Fruit fly (Drosophila melanogaster): Measurements from ENCODE around the gene CG10761.

The CG10761 gene

DNA sequence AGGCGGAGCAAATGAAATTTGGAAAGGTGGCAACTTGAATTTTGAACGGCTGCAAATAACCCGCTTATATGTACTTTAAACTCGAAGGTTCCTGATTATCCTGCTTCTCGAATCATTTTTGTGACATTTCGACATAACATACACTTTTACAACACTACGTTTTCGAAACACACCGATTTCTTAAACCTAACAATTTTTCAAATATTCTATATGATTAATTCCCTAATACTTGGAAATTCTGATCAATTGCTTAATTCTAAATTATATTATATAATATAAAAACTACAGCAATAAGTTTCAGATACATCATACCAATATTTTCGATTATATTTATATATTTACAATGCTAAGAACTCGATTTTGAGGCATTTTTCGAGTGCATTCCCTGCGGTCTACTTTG lies at the start of gene CG10761:
TSS of gene CG10761 (minus strand) at position 101 of the 400 bp plus-strand sequence.
- TF ChIP-seq CG14655 (GFP tag; optimal IDR thresholded peaks at IDR 0.05) (no peak), gl (tag; optimal IDR thresholded peaks at IDR 0.05) (no peak), Pif1B (GFP tag; optimal IDR thresholded peaks at IDR 0.05) (no peak), CG17806 (tag; optimal IDR thresholded peaks at IDR 0.05) (no peak), Snoo (tag; optimal IDR thresholded peaks at IDR 0.05) (no peak), CG32121 (GFP tag; IDR thresholded peaks at IDR 0.05) (no peak), CG4496 (GFP tag; IDR thresholded peaks at IDR 0.05) (no peak), CG12605 (GFP tag; IDR thresholded peaks at IDR 0.05) (no peak), Ets98B (GFP tag; IDR thresholded peaks at IDR 0.05) (no peak), CG9948 (tag; optimal IDR thresholded peaks at IDR 0.05) (no peak), fd96Ca (GFP tag; IDR thresholded peaks at IDR 0.05) (no peak), CG8159 (tag; optimal IDR thresholded peaks at IDR 0.05) (no peak), EcR (GFP tag; optimal IDR thresholded peaks at IDR 0.05) (no peak), D1 (tag; optimal IDR thresholded peaks at IDR 0.05) (no peak), Pif1A (GFP tag; optimal IDR thresholded peaks at IDR 0.05) (no peak), CG8301 (tag; optimal IDR thresholded peaks at IDR 0.05) (no peak), CG15710 (tag; optimal IDR thresholded peaks at IDR 0.05) (no peak), CG13204 (GFP tag; optimal IDR thresholded peaks at IDR 0.05) (no peak)

dm6 chrX:8211731-8212468 lies 49.3 kb upstream of the CG10761 start:
- peak; percentile 56 for TF ChIP-seq Ets98B (GFP tag; IDR thresholded peaks at IDR 0.05)
- peak; percentile 81 for TF ChIP-seq CG14655 (GFP tag; optimal IDR thresholded peaks at IDR 0.05)
- TF ChIP-seq Pif1B (GFP tag; optimal IDR thresholded peaks at IDR 0.05): peak; percentile 49
- TF ChIP-seq CG12605 (GFP tag; IDR thresholded peaks at IDR 0.05): no peak
- peak; percentile 67 for TF ChIP-seq CG4496 (GFP tag; IDR thresholded peaks at IDR 0.05)
- peak; percentile 5 for TF ChIP-seq D1 (tag; optimal IDR thresholded peaks at IDR 0.05)
- TF ChIP-seq CG10348 (GFP tag; IDR thresholded peaks at IDR 0.05): no peak
- no peak for TF ChIP-seq rn (GFP tag; IDR thresholded peaks at IDR 0.05)
- peak; percentile 80 for TF ChIP-seq CG9948 (tag; optimal IDR thresholded peaks at IDR 0.05)
- peak; percentile 77 for TF ChIP-seq CG15710 (tag; optimal IDR thresholded peaks at IDR 0.05)
- TF ChIP-seq CG32121 (GFP tag; IDR thresholded peaks at IDR 0.05): no peak
- no peak for TF ChIP-seq Snoo (tag; optimal IDR thresholded peaks at IDR 0.05)
- peak; percentile 72; the same call in 2 of the 3 replicates for TF ChIP-seq fd96Ca (GFP tag; IDR thresholded peaks at IDR 0.05)
- peak; percentile 62 for TF ChIP-seq CG34367 (tag; optimal IDR thresholded peaks at IDR 0.05)
- peak; percentile 55 for TF ChIP-seq CG13204 (GFP tag; optimal IDR thresholded peaks at IDR 0.05)
- no peak for TF ChIP-seq EcR (GFP tag; optimal IDR thresholded peaks at IDR 0.05)
- TF ChIP-seq gl (tag; optimal IDR thresholded peaks at IDR 0.05): peak; percentile 6
- peak; percentile 71 for TF ChIP-seq CG8301 (tag; optimal IDR thresholded peaks at IDR 0.05)
- TF ChIP-seq CG17806 (tag; optimal IDR thresholded peaks at IDR 0.05): peak; percentile 72
- TF ChIP-seq Pif1A (GFP tag; optimal IDR thresholded peaks at IDR 0.05): peak; percentile 51
- TF ChIP-seq CG8159 (tag; optimal IDR thresholded peaks at IDR 0.05): peak; percentile 80

DNA sequence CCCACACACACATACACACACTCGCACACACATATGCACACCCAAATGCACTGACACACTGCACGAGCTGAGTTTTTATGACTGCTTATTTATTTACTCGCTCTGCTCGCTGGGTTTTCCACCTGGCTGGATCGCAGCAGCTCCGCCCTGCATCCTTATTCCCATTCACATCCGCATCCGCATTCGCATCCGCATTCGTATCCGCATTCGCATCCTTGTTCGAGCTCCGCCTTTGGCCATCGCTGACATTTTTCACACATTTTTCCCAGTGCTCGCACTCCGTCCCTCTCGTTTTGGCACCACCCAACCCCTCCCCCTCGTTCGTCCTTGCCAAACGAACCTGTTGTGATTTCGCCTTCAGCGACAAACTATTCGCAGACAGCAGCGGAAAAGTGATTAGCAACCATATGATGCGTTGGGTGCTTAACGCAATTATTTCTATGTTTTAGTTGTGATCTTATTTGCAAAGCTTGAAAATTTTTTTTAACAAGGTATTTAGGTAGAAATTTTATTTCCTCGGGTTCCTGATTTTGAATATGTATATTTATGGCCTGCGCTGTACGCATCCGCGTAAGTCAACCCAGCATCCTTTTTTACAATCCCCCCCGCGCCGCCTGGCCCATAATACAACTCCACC lies 48.6 kb upstream of the CG10761 start:
- TF ChIP-seq CG17806 (tag; optimal IDR thresholded peaks at IDR 0.05): peak; percentile 83
- peak; percentile 67 for TF ChIP-seq Pif1B (GFP tag; optimal IDR thresholded peaks at IDR 0.05)
- TF ChIP-seq rn (GFP tag; IDR thresholded peaks at IDR 0.05): 0 out of 2 replicates have a peak, but pooled peaks have one; percentile 33
- peak; percentile 65 for TF ChIP-seq gl (tag; optimal IDR thresholded peaks at IDR 0.05)
- TF ChIP-seq CG8159 (tag; optimal IDR thresholded peaks at IDR 0.05): peak; percentile 87
- no peak for TF ChIP-seq EcR (GFP tag; optimal IDR thresholded peaks at IDR 0.05)
- TF ChIP-seq CG14655 (GFP tag; optimal IDR thresholded peaks at IDR 0.05): peak; percentile 75
- peak; percentile 83 for TF ChIP-seq fd96Ca (GFP tag; IDR thresholded peaks at IDR 0.05)
- TF ChIP-seq Snoo (tag; optimal IDR thresholded peaks at IDR 0.05): peak; percentile 61
- TF ChIP-seq CG32121 (GFP tag; IDR thresholded peaks at IDR 0.05): peak; percentile 61
- peak; percentile 65 for TF ChIP-seq CG8301 (tag; optimal IDR thresholded peaks at IDR 0.05)
- peak; percentile 69 for TF ChIP-seq CG13204 (GFP tag; optimal IDR thresholded peaks at IDR 0.05)
- TF ChIP-seq D1 (tag; optimal IDR thresholded peaks at IDR 0.05): no peak
- no peak for TF ChIP-seq CG10348 (GFP tag; IDR thresholded peaks at IDR 0.05)
- peak; percentile 84 for TF ChIP-seq CG4496 (GFP tag; IDR thresholded peaks at IDR 0.05)
- peak; percentile 57 for TF ChIP-seq Pif1A (GFP tag; optimal IDR thresholded peaks at IDR 0.05)
- TF ChIP-seq Ets98B (GFP tag; IDR thresholded peaks at IDR 0.05): peak; percentile 54
- TF ChIP-seq CG9948 (tag; optimal IDR thresholded peaks at IDR 0.05): peak; percentile 80
- TF ChIP-seq CG15710 (tag; optimal IDR thresholded peaks at IDR 0.05): peak; percentile 81
- TF ChIP-seq CG12605 (GFP tag; IDR thresholded peaks at IDR 0.05): peak; percentile 63
- peak; percentile 83 for TF ChIP-seq CG34367 (tag; optimal IDR thresholded peaks at IDR 0.05)

DNA sequence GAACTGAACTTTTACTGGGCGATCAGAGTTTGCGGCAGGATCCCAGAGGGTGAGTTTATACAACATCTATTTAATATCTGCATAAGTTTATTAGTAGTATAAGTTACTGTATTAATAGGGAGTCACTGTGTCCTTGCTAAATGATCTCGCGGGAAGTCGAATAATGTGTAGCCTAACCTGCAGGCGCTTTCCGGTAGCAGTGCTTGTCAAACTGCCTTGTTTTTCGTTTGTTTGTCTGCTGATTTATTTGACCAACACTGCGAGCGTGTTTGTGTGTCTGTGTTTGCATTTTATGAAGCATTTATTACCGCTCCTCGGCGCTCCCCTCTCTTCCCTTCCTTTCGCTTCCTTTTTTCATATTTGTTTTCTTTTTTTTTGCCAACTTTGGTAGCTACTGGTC lies 48.0 kb upstream of the CG10761 start:
- TF ChIP-seq CG12605 (GFP tag; IDR thresholded peaks at IDR 0.05): no peak
- TF ChIP-seq CG9948 (tag; optimal IDR thresholded peaks at IDR 0.05): no peak
- TF ChIP-seq D1 (tag; optimal IDR thresholded peaks at IDR 0.05): no peak
- TF ChIP-seq gl (tag; optimal IDR thresholded peaks at IDR 0.05): no peak
- no peak for TF ChIP-seq CG32121 (GFP tag; IDR thresholded peaks at IDR 0.05)
- TF ChIP-seq CG15710 (tag; optimal IDR thresholded peaks at IDR 0.05): no peak
- TF ChIP-seq Pif1A (GFP tag; optimal IDR thresholded peaks at IDR 0.05): no peak
- no peak for TF ChIP-seq CG8159 (tag; optimal IDR thresholded peaks at IDR 0.05)
- no peak for TF ChIP-seq CG4496 (GFP tag; IDR thresholded peaks at IDR 0.05)

dm6 chrX:8207054-8207453 lies 44.5 kb upstream of the CG10761 start:
- TF ChIP-seq Pif1B (GFP tag; optimal IDR thresholded peaks at IDR 0.05): no peak
- peak; percentile 5 for TF ChIP-seq CG17806 (tag; optimal IDR thresholded peaks at IDR 0.05)
- TF ChIP-seq EcR (GFP tag; optimal IDR thresholded peaks at IDR 0.05): no peak
- peak; percentile 14 for TF ChIP-seq CG15710 (tag; optimal IDR thresholded peaks at IDR 0.05)
- TF ChIP-seq CG10348 (GFP tag; IDR thresholded peaks at IDR 0.05): no peak
- peak; percentile 19 for TF ChIP-seq CG8159 (tag; optimal IDR thresholded peaks at IDR 0.05)
- TF ChIP-seq CG9948 (tag; optimal IDR thresholded peaks at IDR 0.05): peak; percentile 3
- peak; percentile 46 for TF ChIP-seq Ets98B (GFP tag; IDR thresholded peaks at IDR 0.05)
- TF ChIP-seq rn (GFP tag; IDR thresholded peaks at IDR 0.05): no peak
- 0 out of 2 replicates have a peak, but pooled peaks have one; percentile 26 for TF ChIP-seq CG32121 (GFP tag; IDR thresholded peaks at IDR 0.05)
- no peak for TF ChIP-seq gl (tag; optimal IDR thresholded peaks at IDR 0.05)
- TF ChIP-seq CG8301 (tag; optimal IDR thresholded peaks at IDR 0.05): peak; percentile 26
- peak; percentile 61; the same call in 2 of the 3 replicates for TF ChIP-seq CG4496 (GFP tag; IDR thresholded peaks at IDR 0.05)
- peak; percentile 31 for TF ChIP-seq Pif1A (GFP tag; optimal IDR thresholded peaks at IDR 0.05)
- TF ChIP-seq D1 (tag; optimal IDR thresholded peaks at IDR 0.05): no peak
- TF ChIP-seq Snoo (tag; optimal IDR thresholded peaks at IDR 0.05): no peak
- no peak for TF ChIP-seq CG34367 (tag; optimal IDR thresholded peaks at IDR 0.05)
- no peak for TF ChIP-seq CG12605 (GFP tag; IDR thresholded peaks at IDR 0.05)
- TF ChIP-seq CG14655 (GFP tag; optimal IDR thresholded peaks at IDR 0.05): peak; percentile 20
- 0 out of 3 replicates have a peak, but pooled peaks have one; percentile 34 for TF ChIP-seq fd96Ca (GFP tag; IDR thresholded peaks at IDR 0.05)
- TF ChIP-seq CG13204 (GFP tag; optimal IDR thresholded peaks at IDR 0.05): no peak
